Worm (Caenorhabditis elegans) whole organism, L4/young adult: ENCODE measurements around the gene svh-1.

Experiments
- W03F9.2 ChIP-seq: fragments of 150-350 bp; optimal IDR thresholded peaks from 2 replicates; lab custom pipeline; 2014; ENCODE audit warnings: missing biosample characterization, missing genetic modification characterization
- dao-5 ChIP-seq: sonication (generic microtip); optimal IDR thresholded peaks from 2 replicates; lab custom pipeline; 2016; ENCODE audit warnings: missing genotype, missing genetic modification characterization, moderate library complexity, missing compliant biosample characterization
- him-1 ChIP-seq: sonication (generic microtip); optimal IDR thresholded peaks from 2 replicates; lab custom pipeline; 2016; ENCODE audit warnings: missing genotype, missing genetic modification reagents, missing genetic modification characterization, missing compliant biosample characterization

ce11 chrIV:8165950-8166349, 40.5 kb upstream of the svh-1 start, which contains the start of gene B0218.7:
- TF ChIP-seq him-1 (tag; lab: Kevin White, UChicago) (no peak), dao-5 (tag; lab: Kevin White, UChicago) (no peak), W03F9.2 (tag; lab: Kevin White, UChicago) (no peak)
